Worm (Caenorhabditis elegans): ENCODE data around the gene vpat-1.

DNA sequence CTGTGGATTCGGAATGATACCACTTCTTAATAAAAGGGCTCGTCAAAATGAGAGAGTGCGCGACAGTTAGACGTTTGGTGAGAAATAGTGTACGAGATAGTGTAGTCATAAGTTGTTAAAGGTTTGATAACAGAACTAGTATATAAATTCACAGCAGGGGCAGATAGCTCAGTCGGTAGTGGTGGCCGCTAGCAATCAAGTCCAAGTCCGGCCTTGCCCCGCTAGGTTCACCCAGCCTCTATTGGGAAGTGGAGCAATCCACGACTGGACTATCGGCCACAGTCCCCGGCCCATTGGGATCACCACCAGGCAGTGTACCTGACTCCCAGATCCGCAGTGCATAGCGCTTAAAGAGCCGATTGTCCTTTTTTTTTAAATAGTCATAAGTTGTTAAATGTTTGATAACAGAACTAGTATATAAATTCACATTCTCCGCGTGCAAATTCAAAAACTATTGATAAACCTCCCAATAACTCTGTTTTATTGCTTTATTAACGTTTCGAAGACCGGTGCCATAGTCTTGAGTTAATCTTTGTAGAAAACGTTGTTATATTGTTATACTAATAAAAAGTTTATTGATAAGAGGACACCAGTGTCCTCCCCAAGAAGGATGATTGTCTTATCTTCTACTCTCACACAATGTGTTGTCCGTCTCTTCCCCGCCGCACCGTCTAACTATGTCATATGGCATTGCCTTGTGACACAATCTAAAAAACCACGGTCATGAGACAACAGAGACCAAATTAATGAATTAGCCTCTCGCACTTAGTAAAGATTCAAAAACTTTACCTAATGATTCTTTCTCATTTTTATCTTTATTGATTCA lies 35.2 kb downstream of the vpat-1 start:
- TF ChIP-seq mdl-1 (tag; optimal IDR thresholded peaks at IDR 0.05) (no peak), ceh-28 (tag; optimal IDR thresholded peaks at IDR 0.05) (no peak), jun-1 (tag; optimal IDR thresholded peaks at IDR 0.05) (peak; percentile 33), pqm-1 (tag; optimal IDR thresholded peaks at IDR 0.05) (peak; percentile 60), skn-1 (tag; optimal IDR thresholded peaks at IDR 0.05) (no peak), unc-62 (GFP tag; optimal IDR thresholded peaks at IDR 0.05) (peak; percentile 20)

Data from whole organism, L3 larva.